Worm (Caenorhabditis elegans) whole organism, L1 larva: ENCODE measurements around the gene C25H3.17.

ENCODE experiments used
- C04F5.9 ChIP-seq: sonication (generic microtip); optimal IDR thresholded peaks from 2 replicates; lab custom pipeline; 2016; ENCODE audit warnings: missing genetic modification characterization, missing compliant biosample characterization
- C16A3.4 ChIP-seq: fragments of 150-350 bp; optimal IDR thresholded peaks from 2 replicates; lab custom pipeline; 2014; ENCODE audit warnings: missing biosample characterization, missing genetic modification characterization
- C34B4.2 ChIP-seq: sonication (generic microtip); optimal IDR thresholded peaks from 2 replicates; lab custom pipeline; 2017; ENCODE audit warnings: mild to moderate bottlenecking, missing genetic modification characterization, missing compliant biosample characterization
- F16B12.6 ChIP-seq: fragments of 150-350 bp; optimal IDR thresholded peaks from 2 replicates; lab custom pipeline; 2014; ENCODE audit warnings: missing biosample characterization, missing genetic modification characterization
- alr-1 ChIP-seq: fragments of 200-800 bp; sonication (Bioruptor generic); optimal IDR thresholded peaks from 2 replicates; lab custom pipeline; 2018; ENCODE audit warnings: borderline replicate concordance, mild to moderate bottlenecking, missing genetic modification characterization, missing compliant biosample characterization
- aly-2 ChIP-seq: fragments of 150-350 bp; optimal IDR thresholded peaks from 2 replicates; lab custom pipeline; 2014; ENCODE audit warnings: missing biosample characterization, missing genetic modification characterization
- blmp-1 ChIP-seq: fragments of 150-350 bp; optimal IDR thresholded peaks from 2 replicates; lab custom pipeline; 2014; ENCODE audit warnings: missing biosample characterization, missing genetic modification characterization
- ceh-63 ChIP-seq: fragments of 200-800 bp; sonication (Bioruptor generic); optimal IDR thresholded peaks from 2 replicates; lab custom pipeline; 2018; ENCODE audit warnings: mild to moderate bottlenecking, missing genetic modification characterization, missing compliant biosample characterization
- ceh-90 ChIP-seq: sonication (generic microtip); optimal IDR thresholded peaks from 2 replicates; lab custom pipeline; 2016; ENCODE audit warnings: missing genetic modification characterization, missing compliant biosample characterization
- ces-1 ChIP-seq: fragments of 150-350 bp; optimal IDR thresholded peaks from 2 replicates; lab custom pipeline; 2014; ENCODE audit warnings: missing biosample characterization, missing genetic modification reagents, missing genetic modification characterization
- dpl-1 ChIP-seq, 3 experiments: fragments of 150-350 bp in 2 of 3; sonication (generic microtip) in 1 of 3; optimal IDR thresholded peaks; 2 replicates each; lab custom pipeline; 2014 to 2017; ENCODE audit warnings: missing biosample characterization in 3 of 3, missing genetic modification characterization in 3 of 3, missing genetic modification reagents in 3 of 3
- efl-1 ChIP-seq, 4 experiments: fragments of 150-350 bp; optimal IDR thresholded peaks in 3 of 4; peaks in 1 of 4; 1 replicate in 1 of 4; 2 replicates in 3 of 4; lab custom pipeline; 2014; ENCODE audit warnings: missing biosample characterization in 2 of 4, missing genetic modification characterization in 2 of 4, missing genetic modification reagents in 2 of 4
- fkh-4 ChIP-seq: sonication (generic microtip); optimal IDR thresholded peaks from 2 replicates; lab custom pipeline; 2016; ENCODE audit warnings: missing compliant biosample characterization, missing genetic modification characterization, borderline replicate concordance
- fos-1 ChIP-seq: fragments of 150-350 bp; optimal IDR thresholded peaks from 2 replicates; lab custom pipeline; 2014; ENCODE audit warnings: missing biosample characterization, missing genetic modification characterization
- grh-1 ChIP-seq: fragments of 200-800 bp; sonication (Bioruptor generic); IDR thresholded peaks from 2 replicates; pipeline ENCODE4 v1.3.6; 2022; ENCODE audit warnings: missing genetic modification reagents, missing genetic modification characterization, missing compliant biosample characterization
- hlh-17 ChIP-seq: fragments of 200-800 bp; sonication (Bioruptor generic); optimal IDR thresholded peaks from 2 replicates; lab custom pipeline; 2018; ENCODE audit warnings: missing genetic modification characterization, mild to moderate bottlenecking, missing compliant biosample characterization, moderate library complexity, borderline replicate concordance
- hlh-4 ChIP-seq: sonication (generic microtip); optimal IDR thresholded peaks from 2 replicates; lab custom pipeline; 2016; ENCODE audit warnings: mild to moderate bottlenecking, missing genetic modification characterization, missing compliant biosample characterization
- hpl-2 ChIP-seq: fragments of 150-350 bp; optimal IDR thresholded peaks from 2 replicates; lab custom pipeline; 2014; ENCODE audit warnings: missing biosample characterization, missing genetic modification reagents, missing genetic modification characterization
- irx-1 ChIP-seq: sonication (generic microtip); optimal IDR thresholded peaks from 2 replicates; lab custom pipeline; 2016; ENCODE audit warnings: missing genetic modification characterization, missing compliant biosample characterization
- isw-1 ChIP-seq: fragments of 200-800 bp; sonication (Bioruptor generic); IDR thresholded peaks from 2 replicates; pipeline ENCODE4 v1.3.6; 2022; ENCODE audit warnings: missing genetic modification characterization, missing compliant biosample characterization
- jun-1 ChIP-seq: fragments of 150-350 bp; optimal IDR thresholded peaks from 2 replicates; lab custom pipeline; 2014; ENCODE audit warnings: missing biosample characterization, missing genetic modification reagents, missing genetic modification characterization
- lin-14 ChIP-seq: fragments of 200-800 bp; sonication (Bioruptor generic); optimal IDR thresholded peaks from 2 replicates; lab custom pipeline; 2018; ENCODE audit warnings: mild to moderate bottlenecking, missing genetic modification characterization, moderate library complexity, missing compliant biosample characterization
- lir-3 ChIP-seq: sonication (generic microtip); optimal IDR thresholded peaks from 2 replicates; lab custom pipeline; 2016; ENCODE audit warnings: mild to moderate bottlenecking, missing genetic modification characterization, moderate library complexity, missing compliant biosample characterization; ENCODE audit not compliant: poor library complexity
- mef-2 ChIP-seq: fragments of 150-350 bp; optimal IDR thresholded peaks from 2 replicates; lab custom pipeline; 2014; ENCODE audit warnings: missing biosample characterization, missing genetic modification characterization
- mep-1 ChIP-seq: fragments of 150-350 bp; optimal IDR thresholded peaks from 2 replicates; lab custom pipeline; 2014; ENCODE audit warnings: missing biosample characterization, missing genetic modification characterization
- nhr-12 ChIP-seq: sonication (generic microtip); optimal IDR thresholded peaks from 2 replicates; lab custom pipeline; 2017; ENCODE audit warnings: missing biosample characterization, missing genetic modification characterization
- nhr-76 ChIP-seq: sonication (generic microtip); optimal IDR thresholded peaks from 2 replicates; lab custom pipeline; 2017; ENCODE audit warnings: missing biosample characterization, missing genetic modification characterization
- nhr-84 ChIP-seq: sonication (generic microtip); optimal IDR thresholded peaks from 2 replicates; lab custom pipeline; 2017; ENCODE audit warnings: missing biosample characterization, missing genetic modification characterization
- nhr-85 ChIP-seq: sonication (generic microtip); peaks from one replicate; lab custom pipeline; 2016; ENCODE audit warnings: missing genetic modification characterization, inconsistent platforms, missing compliant biosample characterization
- pag-3 ChIP-seq: sonication (generic microtip); optimal IDR thresholded peaks from 2 replicates; lab custom pipeline; 2017; ENCODE audit warnings: missing genetic modification characterization, mild to moderate bottlenecking, missing compliant biosample characterization, antibody characterized with exemption, borderline replicate concordance; ENCODE audit not compliant: insufficient read depth
- skn-1 ChIP-seq: fragments of 150-350 bp; optimal IDR thresholded peaks from 2 replicates; lab custom pipeline; 2014; ENCODE audit warnings: missing biosample characterization, missing genetic modification characterization
- snpc-4 ChIP-seq: fragments of 150-350 bp; optimal IDR thresholded peaks from 2 replicates; lab custom pipeline; 2014; ENCODE audit warnings: missing biosample characterization, missing genetic modification characterization
- snu-23 ChIP-seq: sonication (generic microtip); optimal IDR thresholded peaks from 2 replicates; lab custom pipeline; 2016; ENCODE audit warnings: missing genetic modification characterization, missing compliant biosample characterization
- swsn-7 ChIP-seq: sonication (generic microtip); optimal IDR thresholded peaks from 2 replicates; lab custom pipeline; 2016; ENCODE audit warnings: missing genetic modification characterization, missing compliant biosample characterization
- unc-62 ChIP-seq: fragments of 150-350 bp; optimal IDR thresholded peaks from 2 replicates; lab custom pipeline; 2014; ENCODE audit warnings: missing biosample characterization, missing genetic modification reagents, missing genetic modification characterization
- unc-86 ChIP-seq: sonication (generic microtip); optimal IDR thresholded peaks from 2 replicates; lab custom pipeline; 2016; ENCODE audit warnings: missing genetic modification characterization, missing compliant biosample characterization
- xbp-1 ChIP-seq: sonication (generic microtip); optimal IDR thresholded peaks from 2 replicates; lab custom pipeline; 2016; ENCODE audit warnings: missing genetic modification characterization, missing compliant biosample characterization
- zag-1 ChIP-seq: fragments of 150-350 bp; optimal IDR thresholded peaks from 2 replicates; lab custom pipeline; 2014; ENCODE audit warnings: missing biosample characterization, missing genetic modification characterization
- zip-4 ChIP-seq: fragments of 200-800 bp; sonication (Bioruptor generic); optimal IDR thresholded peaks from 2 replicates; lab custom pipeline; 2018; ENCODE audit warnings: mild to moderate bottlenecking, missing genetic modification characterization, moderate library complexity, missing compliant biosample characterization

The C25H3.17 gene

ce11 chrII:5649236-5650004, 20.1 kb downstream of the C25H3.17 start, which contains the start of the genes sam-4, F59E12.17 and zyg-1 (continued):
- peak; percentile 78 to 83 for TF ChIP-seq efl-1 (optimal IDR thresholded peaks at IDR 0.05; lab: Kevin White, UChicago)
- TF ChIP-seq efl-1 (GFP tag; optimal IDR thresholded peaks at IDR 0.05 in 1 of 2; lab: Kevin White, UChicago): peak; percentile 85 to 98
- TF ChIP-seq pag-3 (tag; lab: Kevin White, UChicago): no peak
- no peak for TF ChIP-seq nhr-12 (tag; lab: Kevin White, UChicago)
- no peak for TF ChIP-seq alr-1 (tag; lab: Kevin White, UChicago)
- peak; percentile 74 for TF ChIP-seq nhr-85 (tag; lab: Kevin White, UChicago)
- TF ChIP-seq C16A3.4: peak; percentile 85
- no peak for TF ChIP-seq irx-1
- TF ChIP-seq jun-1 (tag; lab: Kevin White, UChicago): no peak
- TF ChIP-seq skn-1 (tag; lab: Kevin White, UChicago): peak; percentile 81
- peak; percentile 65 for TF ChIP-seq mep-1 (tag; lab: Kevin White, UChicago)
- TF ChIP-seq ces-1: no peak
- no peak for TF ChIP-seq mef-2 (tag; lab: Kevin White, UChicago)
- no peak for TF ChIP-seq ceh-63 (GFP tag; lab: Kevin White, UChicago)
- peak; percentile 57 for TF ChIP-seq F16B12.6
- TF ChIP-seq xbp-1 (tag; lab: Kevin White, UChicago): peak; percentile 47
- TF ChIP-seq nhr-76 (tag; lab: Kevin White, UChicago): no peak
- TF ChIP-seq fos-1 (tag; lab: Kevin White, UChicago): no peak
- no peak for TF ChIP-seq hlh-17 (GFP tag; lab: Kevin White, UChicago)
- TF ChIP-seq isw-1 (GFP tag; lab: Robert Waterston, UW): peak; percentile 41
- no peak for TF ChIP-seq nhr-84
- peak; percentile 77 for TF ChIP-seq lir-3

ce11 chrII:5648272-5648671, 21.2 kb downstream of the C25H3.17 start, which contains the start of gene ddl-1:
Gene ddl-1, minus strand, starts transcription at chrII:5648372.
- TF ChIP-seq dpl-1 (GFP tag; optimal IDR thresholded peaks at IDR 0.05; lab: Kevin White, UChicago) (no peak), zip-4 (no peak), C34B4.2 (tag; lab: Kevin White, UChicago) (no peak), blmp-1 (tag; lab: Kevin White, UChicago) (no peak), grh-1 (GFP tag; lab: Robert Waterston, UW) (no peak), unc-86 (tag; lab: Kevin White, UChicago) (no peak), snpc-4 (tag; lab: Kevin White, UChicago) (no peak), nhr-76 (tag; lab: Kevin White, UChicago) (no peak), C16A3.4 (no peak), hpl-2 (GFP tag; lab: Kevin White, UChicago) (no peak), snu-23 (GFP tag; lab: Kevin White, UChicago) (no peak)
- TF ChIP-seq, all 84 proteins: peak for 0

ce11 chrII:5646942-5647341, 22.5 kb downstream of the C25H3.17 start, which contains the start of gene F59E12.9:
Gene F59E12.9, minus strand, starts transcription at chrII:5647042.
- TF ChIP-seq C04F5.9 (no peak), unc-62 (GFP tag; lab: Kevin White, UChicago) (no peak), nhr-84 (no peak), zag-1 (tag; lab: Kevin White, UChicago) (no peak), fkh-4 (tag; lab: Kevin White, UChicago) (no peak), ceh-90 (no peak), lin-14 (no peak), mep-1 (tag; lab: Kevin White, UChicago) (no peak), swsn-7 (tag; lab: Kevin White, UChicago) (no peak), aly-2 (tag; lab: Kevin White, UChicago) (no peak), grh-1 (GFP tag; lab: Robert Waterston, UW) (no peak), hlh-4 (no peak)
- TF ChIP-seq, all 84 proteins: peak for 0
